Fruit fly (Drosophila melanogaster): ENCODE measurements around the gene CG7565.

DNA sequence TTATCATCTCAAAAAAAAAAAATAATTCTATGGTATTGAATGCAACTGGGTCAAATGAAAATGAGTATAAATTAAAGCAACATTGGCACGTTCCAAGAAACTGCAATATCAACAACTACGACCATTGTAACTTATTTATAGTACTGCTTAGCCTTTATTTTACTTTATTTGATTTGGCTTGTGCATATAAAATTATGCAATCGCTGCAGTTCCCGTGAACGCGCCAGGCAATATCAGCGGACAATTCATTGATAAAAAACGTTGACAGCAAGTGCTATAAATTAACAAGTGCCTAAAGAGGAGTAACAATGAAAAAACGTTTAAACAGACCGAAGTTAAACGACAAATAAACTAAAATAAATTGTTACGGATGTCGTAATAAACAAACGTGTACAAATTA lies 20.4 kb downstream of the CG7565 start:
- TF ChIP-seq lola (GFP tag; optimal IDR thresholded peaks at IDR 0.05), result no peak
- no peak for TF ChIP-seq CG32264 (GFP tag; optimal IDR thresholded peaks at IDR 0.05)
- TF ChIP-seq h (GFP tag; optimal IDR thresholded peaks at IDR 0.05), result no peak
- TF ChIP-seq dl (GFP tag; optimal IDR thresholded peaks at IDR 0.05; ENCODE audit: insufficient read depth in 1 of 2, partially characterized antibody in 2 of 2), result no peak
- no peak for TF ChIP-seq pan (optimal IDR thresholded peaks at IDR 0.05)
- no peak for TF ChIP-seq Vsx2 (GFP tag; optimal IDR thresholded peaks at IDR 0.05; ENCODE audit: partially characterized antibody)
- TF ChIP-seq rgr (GFP tag; optimal IDR thresholded peaks at IDR 0.05), result no peak
- no peak for TF ChIP-seq usp (GFP tag; optimal IDR thresholded peaks at IDR 0.05)
- no peak for TF ChIP-seq Hr78 (GFP tag; optimal IDR thresholded peaks at IDR 0.05)

Measured in whole organism, wandering third instar larva.